Worm (Caenorhabditis elegans): Measurements from ENCODE around the gene gst-15.

gst-15 gene

ce11 chrII:13636596-13636995, 23.6 kb upstream of the gst-15 start:
- no peak for TF ChIP-seq rnt-1 (tag; optimal IDR thresholded peaks at IDR 0.05)
- TF ChIP-seq nhr-20 (tag; optimal IDR thresholded peaks at IDR 0.05), result no peak
- TF ChIP-seq snu-23 (GFP tag; optimal IDR thresholded peaks at IDR 0.05), result no peak

- TF ChIP-seq rnt-1 (tag; optimal IDR thresholded peaks at IDR 0.05) (peak; percentile 4), blmp-1 (tag; optimal IDR thresholded peaks at IDR 0.05) (no peak), elt-2 (tag; optimal IDR thresholded peaks at IDR 0.05) (peak; percentile 18), nhr-19 (GFP tag; conservative IDR thresholded peaks at IDR 0.05) (no peak)
These were observed 19.2 kb upstream of the gst-15 start, which contains the start of gene tag-10 for ce11 chrII:13632238-13632637. TSS of gene tag-10 (plus strand) at chrII:13632584.

ce11 chrII:13630690-13631089, 17.7 kb upstream of the gst-15 start, which contains the start of the genes gst-17 and gst-18:
TSS of gene gst-17 (minus strand) at chrII:13630790.
TSS of gene gst-18 (minus strand) at chrII:13630887.
- TF ChIP-seq pqm-1 (tag; optimal IDR thresholded peaks at IDR 0.05) (no peak), ceh-82 (tag; optimal IDR thresholded peaks at IDR 0.05) (no peak), nhr-237 (tag; optimal IDR thresholded peaks at IDR 0.05) (no peak), lin-13 (GFP tag; optimal IDR thresholded peaks at IDR 0.05) (no peak), C04F5.9 (tag; optimal IDR thresholded peaks at IDR 0.05) (no peak), mdl-1 (tag; optimal IDR thresholded peaks at IDR 0.05) (no peak), ama-1 (optimal IDR thresholded peaks at IDR 0.05) (no peak), lin-15B (tag; optimal IDR thresholded peaks at IDR 0.05) (no peak), unc-30 (tag; optimal IDR thresholded peaks at IDR 0.05) (no peak), dpl-1 (GFP tag; optimal IDR thresholded peaks at IDR 0.05) (no peak), xbp-1 (tag; optimal IDR thresholded peaks at IDR 0.05) (no peak), elt-2 (tag; optimal IDR thresholded peaks at IDR 0.05) (no peak), aly-2 (tag; optimal IDR thresholded peaks at IDR 0.05) (no peak)

- TF ChIP-seq irx-1 (tag; optimal IDR thresholded peaks at IDR 0.05) (no peak), isw-1 (GFP tag; IDR thresholded peaks at IDR 0.05) (no peak), snpc-4 (tag; optimal IDR thresholded peaks at IDR 0.05) (no peak), C16A3.4 (tag; optimal IDR thresholded peaks at IDR 0.05) (no peak), grh-1 (GFP tag; IDR thresholded peaks at IDR 0.05) (no peak), ceh-90 (tag; optimal IDR thresholded peaks at IDR 0.05) (no peak), zag-1 (tag; optimal IDR thresholded peaks at IDR 0.05) (no peak), nhr-20 (tag; optimal IDR thresholded peaks at IDR 0.05) (peak; percentile 52), dsc-1 (tag; optimal IDR thresholded peaks at IDR 0.05) (no peak), ets-5 (GFP tag; IDR thresholded peaks at IDR 0.05) (no peak), lin-14 (GFP tag; optimal IDR thresholded peaks at IDR 0.05) (peak; percentile 20), ceh-88 (GFP tag; IDR thresholded peaks at IDR 0.05) (no peak), dpl-1 (GFP tag; optimal IDR thresholded peaks at IDR 0.05) (peak in 1 of 3 experiments; percentile 2), snu-23 (GFP tag; optimal IDR thresholded peaks at IDR 0.05) (peak; percentile 28), nhr-77 (tag; optimal IDR thresholded peaks at IDR 0.05) (no peak), ceh-8 (GFP tag; optimal IDR thresholded peaks at IDR 0.05) (no peak), ceh-63 (GFP tag; optimal IDR thresholded peaks at IDR 0.05) (no peak)
These were observed 14.0 kb upstream of the gst-15 start, which contains the start of gene gst-19 for ce11 chrII:13627001-13627400. TSS of gene gst-19 (minus strand) at chrII:13627145.

DNA sequence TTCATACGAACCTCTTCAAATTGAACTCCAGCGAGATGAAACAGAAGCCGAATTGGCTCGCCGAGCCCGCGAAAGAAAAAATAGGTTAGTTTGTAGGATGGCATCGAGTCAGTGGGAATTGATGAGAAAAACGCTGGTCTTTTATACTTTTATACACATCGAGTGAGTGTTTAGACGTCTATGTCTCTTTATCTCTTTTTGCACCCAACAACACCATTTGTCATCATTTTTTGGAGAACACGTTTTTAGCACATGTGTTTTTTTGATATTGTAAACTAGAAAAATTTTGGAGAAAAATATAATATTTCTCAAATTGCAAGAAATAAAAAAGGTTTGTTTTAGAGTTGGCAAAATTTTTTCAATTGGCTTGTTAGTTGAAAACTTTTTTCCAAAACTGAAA, 11.3 kb upstream of the gst-15 start, which contains the start of gene gst-16:
gst-16 (minus strand) TSS at position 111 of the 400 bp plus-strand sequence.
- TF ChIP-seq swsn-7 (tag; optimal IDR thresholded peaks at IDR 0.05) (no peak), egl-13 (tag; optimal IDR thresholded peaks at IDR 0.05) (no peak), ceh-82 (tag; optimal IDR thresholded peaks at IDR 0.05) (no peak), efl-1 (optimal IDR thresholded peaks at IDR 0.05) (no peak), efl-1 (GFP tag; optimal IDR thresholded peaks at IDR 0.05 in 1 of 2) (peak in 1 of 2 experiments; percentile 82), elt-2 (tag; optimal IDR thresholded peaks at IDR 0.05) (no peak), lir-3 (tag; optimal IDR thresholded peaks at IDR 0.05; ENCODE audit: poor library complexity) (no peak), nhr-20 (tag; optimal IDR thresholded peaks at IDR 0.05) (peak; percentile 9), lin-14 (GFP tag; optimal IDR thresholded peaks at IDR 0.05) (peak; percentile 9), nhr-11 (tag; optimal IDR thresholded peaks at IDR 0.05) (no peak), aha-1 (tag; optimal IDR thresholded peaks at IDR 0.05) (no peak), nhr-19 (GFP tag; conservative IDR thresholded peaks at IDR 0.05) (no peak), skn-1 (tag; optimal IDR thresholded peaks at IDR 0.05) (peak; percentile 97), unc-130 (tag; optimal IDR thresholded peaks at IDR 0.05) (no peak), mdl-1 (tag; optimal IDR thresholded peaks at IDR 0.05) (no peak)
